Worm (Caenorhabditis elegans) whole organism, early embryonic: ENCODE measurements around the gene F40F8.3.

Experiments
- F13C5.2 ChIP-seq: sonication (generic microtip); optimal IDR thresholded peaks from 2 replicates; lab custom pipeline; 2017; ENCODE audit warnings: mild to moderate bottlenecking, missing genetic modification characterization, inconsistent platforms, missing compliant biosample characterization
- aly-1 ChIP-seq: sonication (generic microtip); optimal IDR thresholded peaks from 2 replicates; lab custom pipeline; 2016; ENCODE audit warnings: missing genetic modification characterization, missing compliant biosample characterization
- ama-1 ChIP-seq: fragments of 150-350 bp; optimal IDR thresholded peaks from 2 replicates; lab custom pipeline; 2014
- tbx-37 ChIP-seq: fragments of 200-800 bp; sonication (Bioruptor generic); conservative IDR thresholded peaks from 2 replicates; pipeline ENCODE4 v1.3.6; 2022; ENCODE audit warnings: missing genetic modification reagents, missing genetic modification characterization, missing compliant biosample characterization
- tra-4 ChIP-seq: sonication (generic microtip); optimal IDR thresholded peaks from 2 replicates; lab custom pipeline; 2017; ENCODE audit warnings: missing genetic modification characterization, missing compliant biosample characterization

DNA sequence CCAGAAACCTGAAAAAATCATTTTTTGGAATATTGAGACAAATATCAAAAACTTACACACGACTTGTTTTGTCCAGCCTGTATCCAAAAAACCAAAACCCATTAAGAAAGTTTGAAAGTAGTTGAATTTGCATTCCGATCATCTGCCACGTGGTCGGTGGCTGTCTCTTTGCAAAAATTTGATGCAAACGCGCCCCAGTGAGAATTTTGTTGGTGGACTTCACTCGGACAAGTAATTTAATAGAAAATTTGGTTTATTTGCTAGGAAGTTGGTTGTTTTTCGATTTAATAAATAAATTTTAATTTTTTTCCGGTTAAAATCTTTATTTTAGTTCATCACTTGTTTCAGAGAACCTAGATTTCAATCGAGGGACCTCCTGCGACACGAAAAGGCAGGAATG, 46.3 kb downstream of the F40F8.3 start:
- no peak for TF ChIP-seq tbx-37
- no peak for TF ChIP-seq F13C5.2 (tag; lab: Kevin White, UChicago)
- no peak for TF ChIP-seq tra-4
- TF ChIP-seq ama-1 (lab: Kevin White, UChicago) = no peak
- no peak for TF ChIP-seq aly-1 (tag; lab: Kevin White, UChicago)
